Worm (Caenorhabditis elegans): ENCODE data around the gene srz-78.

srz-78 gene

ce11 chrIV:3469742-3470141, 21.8 kb upstream of the srz-78 start, which contains the start of gene F58E2.2:
TSS of gene F58E2.2 (plus strand) at chrIV:3470042.
- TF ChIP-seq rnt-1 (tag; optimal IDR thresholded peaks at IDR 0.05) (no peak), nhr-85 (tag) (peak; percentile 0)

DNA sequence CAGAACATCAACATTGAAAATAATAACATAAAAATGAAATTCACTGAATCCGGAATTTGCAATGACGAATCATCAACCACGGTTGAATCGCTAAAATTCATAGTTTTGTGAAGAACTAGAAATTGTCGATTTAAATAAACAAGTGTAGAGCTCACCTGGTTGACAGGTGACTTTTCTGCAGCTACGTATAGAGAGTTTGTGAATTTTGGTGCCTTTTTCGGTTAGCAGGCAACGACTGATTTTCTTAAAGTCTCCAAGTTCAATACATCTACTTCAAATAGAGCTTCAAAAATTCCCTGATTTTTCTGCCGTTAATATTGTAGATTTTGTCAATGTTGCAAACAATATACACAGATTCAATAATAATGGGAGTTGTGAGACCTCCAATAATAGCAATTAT, 14.5 kb upstream of the srz-78 start, which contains the start of gene srz-69:
Gene srz-69 (minus strand): TSS at position 101 of the 400 bp plus-strand sequence.
- no peak for TF ChIP-seq zip-4 (GFP tag; optimal IDR thresholded peaks at IDR 0.05)
- TF ChIP-seq lin-13 (GFP tag; optimal IDR thresholded peaks at IDR 0.05), result no peak
- no peak for TF ChIP-seq ces-1 (GFP tag; optimal IDR thresholded peaks at IDR 0.05)
- no peak for TF ChIP-seq nhr-76 (tag; optimal IDR thresholded peaks at IDR 0.05)
- TF ChIP-seq nhr-84 (tag; optimal IDR thresholded peaks at IDR 0.05), result no peak
- TF ChIP-seq fos-1 (tag; optimal IDR thresholded peaks at IDR 0.05), result no peak
- no peak for TF ChIP-seq lir-3 (tag; optimal IDR thresholded peaks at IDR 0.05; ENCODE audit: poor library complexity)
- TF ChIP-seq xbp-1 (tag; optimal IDR thresholded peaks at IDR 0.05), result no peak
- no peak for TF ChIP-seq sptf-1 (tag; optimal IDR thresholded peaks at IDR 0.05)
- no peak for TF ChIP-seq mdl-1 (tag; optimal IDR thresholded peaks at IDR 0.05)
- no peak for TF ChIP-seq irx-1 (tag; optimal IDR thresholded peaks at IDR 0.05)
- TF ChIP-seq nhr-28 (tag; optimal IDR thresholded peaks at IDR 0.05), result no peak
- no peak for TF ChIP-seq nhr-77 (tag; optimal IDR thresholded peaks at IDR 0.05)
- TF ChIP-seq lin-15B (tag; optimal IDR thresholded peaks at IDR 0.05), result no peak

DNA sequence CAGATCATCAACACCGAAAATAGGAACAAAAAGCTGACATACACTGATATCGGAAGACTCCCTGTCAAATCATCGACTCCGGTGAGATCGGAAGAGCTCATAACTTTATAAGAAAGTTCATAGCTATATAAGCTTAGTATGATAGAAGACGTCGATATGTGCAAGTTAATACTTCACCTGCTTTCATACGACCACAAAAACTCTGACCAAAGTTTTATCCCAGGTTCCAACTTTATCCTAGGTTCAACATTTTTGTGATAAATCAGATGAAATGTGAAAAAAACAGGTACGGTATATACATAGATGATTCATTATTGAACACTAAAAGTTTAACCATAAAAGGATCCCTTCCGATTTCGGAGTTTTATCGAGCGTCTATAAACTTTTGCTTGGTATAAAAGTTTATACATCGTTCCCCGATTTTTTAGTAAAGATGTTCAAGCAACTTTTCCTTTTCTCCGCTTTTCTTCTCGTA, 12.6 kb upstream of the srz-78 start, which contains the start of the genes srz-70 and C09G12.5:
Gene srz-70 (minus strand): TSS at position 101 of the 475 bp plus-strand sequence.
Gene C09G12.5 (plus strand): TSS at position 425 of the 475 bp plus-strand sequence.
- no peak for TF ChIP-seq xbp-1 (tag; optimal IDR thresholded peaks at IDR 0.05)
- TF ChIP-seq dpl-1 (GFP tag; optimal IDR thresholded peaks at IDR 0.05), result no peak
- no peak for TF ChIP-seq nhr-237 (tag; optimal IDR thresholded peaks at IDR 0.05)
- no peak for TF ChIP-seq fkh-10 (GFP tag; optimal IDR thresholded peaks at IDR 0.05)
- TF ChIP-seq nhr-77 (tag; optimal IDR thresholded peaks at IDR 0.05), result no peak
- TF ChIP-seq skn-1 (tag; optimal IDR thresholded peaks at IDR 0.05), result no peak
- TF ChIP-seq nhr-19 (GFP tag; conservative IDR thresholded peaks at IDR 0.05), result no peak
- no peak for TF ChIP-seq jun-1 (tag; optimal IDR thresholded peaks at IDR 0.05)
- no peak for TF ChIP-seq nhr-84 (tag; optimal IDR thresholded peaks at IDR 0.05)
- TF ChIP-seq ztf-11 (tag; optimal IDR thresholded peaks at IDR 0.05), result no peak
- TF ChIP-seq hlh-17 (GFP tag; optimal IDR thresholded peaks at IDR 0.05; ENCODE audit: borderline replicate concordance), result no peak
- no peak for TF ChIP-seq isw-1 (GFP tag; IDR thresholded peaks at IDR 0.05)
- no peak for TF ChIP-seq C34B4.2 (tag; optimal IDR thresholded peaks at IDR 0.05)
- no peak for TF ChIP-seq mdl-1 (tag; optimal IDR thresholded peaks at IDR 0.05)
- no peak for TF ChIP-seq lin-13 (GFP tag; optimal IDR thresholded peaks at IDR 0.05)
- TF ChIP-seq nhr-47 (tag; optimal IDR thresholded peaks at IDR 0.05), result no peak
- no peak for TF ChIP-seq ces-1 (GFP tag; optimal IDR thresholded peaks at IDR 0.05)
- TF ChIP-seq ets-5 (GFP tag; IDR thresholded peaks at IDR 0.05), result no peak
- no peak for TF ChIP-seq tlp-1 (tag; optimal IDR thresholded peaks at IDR 0.05)
- no peak for TF ChIP-seq egl-27 (tag; optimal IDR thresholded peaks at IDR 0.05)

- no peak for TF ChIP-seq nhr-11 (tag; optimal IDR thresholded peaks at IDR 0.05)
- TF ChIP-seq fkh-4 (tag; optimal IDR thresholded peaks at IDR 0.05; ENCODE audit: borderline replicate concordance), result no peak
- no peak for TF ChIP-seq pqm-1 (tag; optimal IDR thresholded peaks at IDR 0.05)
- no peak for TF ChIP-seq mef-2 (tag; optimal IDR thresholded peaks at IDR 0.05)
- no peak for TF ChIP-seq tbx-2 (tag; optimal IDR thresholded peaks at IDR 0.05)
- TF ChIP-seq nhr-90 (tag; optimal IDR thresholded peaks at IDR 0.05; ENCODE audit: poor library complexity), result no peak
- no peak for TF ChIP-seq C16A3.4 (tag; optimal IDR thresholded peaks at IDR 0.05)
- TF ChIP-seq sox-4 (tag; optimal IDR thresholded peaks at IDR 0.05), result no peak
- TF ChIP-seq skn-1 (tag; optimal IDR thresholded peaks at IDR 0.05), result no peak
- no peak for TF ChIP-seq mep-1 (tag; optimal IDR thresholded peaks at IDR 0.05)
- TF ChIP-seq hpl-2 (GFP tag; optimal IDR thresholded peaks at IDR 0.05), result no peak
- no peak for TF ChIP-seq lin-13 (GFP tag; optimal IDR thresholded peaks at IDR 0.05)
- TF ChIP-seq aha-1 (tag; optimal IDR thresholded peaks at IDR 0.05), result no peak
- no peak for TF ChIP-seq snu-23 (GFP tag; optimal IDR thresholded peaks at IDR 0.05)
Observed at ce11 chrIV:3481760-3482159, 9.8 kb upstream of the srz-78 start, which contains the start of gene srz-37. TSS of gene srz-37 (minus strand) at chrIV:3481860.
